Worm (Caenorhabditis elegans) whole organism, L3 larva: Measurements from ENCODE around the gene C06E2.5.

ENCODE experiments used
- R02D3.7 ChIP-seq: fragments of 150-350 bp; optimal IDR thresholded peaks from 2 replicates; lab custom pipeline; 2014; ENCODE audit warnings: missing biosample characterization, missing genetic modification characterization
- aly-2 ChIP-seq: fragments of 150-350 bp; optimal IDR thresholded peaks from 2 replicates; lab custom pipeline; 2014; ENCODE audit warnings: missing biosample characterization, missing genetic modification characterization
- ama-1 ChIP-seq: fragments of 150-350 bp; optimal IDR thresholded peaks from 2 replicates; lab custom pipeline; 2018
- daf-12 ChIP-seq: fragments of 150-350 bp; optimal IDR thresholded peaks from 2 replicates; lab custom pipeline; 2014; ENCODE audit warnings: missing biosample characterization, missing genetic modification reagents, missing genetic modification characterization
- egl-27 ChIP-seq: sonication (generic microtip); optimal IDR thresholded peaks from 4 replicates; lab custom pipeline; 2017; ENCODE audit warnings: missing biosample characterization, missing genetic modification reagents, missing genetic modification characterization
- egl-5 ChIP-seq: fragments of 150-350 bp; optimal IDR thresholded peaks from 2 replicates; lab custom pipeline; 2017; ENCODE audit warnings: missing biosample characterization, missing genetic modification reagents, missing genetic modification characterization, inconsistent platforms
- elt-1 ChIP-seq: fragments of 150-350 bp; optimal IDR thresholded peaks from 2 replicates; lab custom pipeline; 2014; ENCODE audit warnings: missing biosample characterization, missing genetic modification characterization
- elt-2 ChIP-seq: sonication (generic microtip); optimal IDR thresholded peaks from 2 replicates; lab custom pipeline; 2016; ENCODE audit warnings: missing genetic modification reagents, mild to moderate bottlenecking, missing genetic modification characterization, missing compliant biosample characterization
- eor-1 ChIP-seq, 2 experiments: fragments of 150-350 bp; optimal IDR thresholded peaks; 2 replicates each; lab custom pipeline; 2014 to 2018; ENCODE audit warnings: missing biosample characterization in 2 of 2, missing genetic modification characterization in 2 of 2
- fkh-10 ChIP-seq: sonication (generic microtip); optimal IDR thresholded peaks from 2 replicates; lab custom pipeline; 2017; ENCODE audit warnings: missing biosample characterization, missing genetic modification reagents, missing genetic modification characterization
- fos-1 ChIP-seq: fragments of 150-350 bp; optimal IDR thresholded peaks from 2 replicates; lab custom pipeline; 2014; ENCODE audit warnings: missing biosample characterization, missing genetic modification characterization
- hmg-11 ChIP-seq: sonication (generic microtip); optimal IDR thresholded peaks from 2 replicates; lab custom pipeline; 2016; ENCODE audit warnings: missing genetic modification characterization, missing compliant biosample characterization
- jun-1 ChIP-seq: fragments of 150-350 bp; optimal IDR thresholded peaks from 2 replicates; lab custom pipeline; 2014; ENCODE audit warnings: missing biosample characterization, missing genetic modification reagents, missing genetic modification characterization
- lsy-12 ChIP-seq: sonication (generic microtip); optimal IDR thresholded peaks from 2 replicates; lab custom pipeline; 2016; ENCODE audit warnings: mild to moderate bottlenecking, missing genetic modification characterization, missing compliant biosample characterization
- mdl-1 ChIP-seq: fragments of 150-350 bp; optimal IDR thresholded peaks from 2 replicates; lab custom pipeline; 2014; ENCODE audit warnings: missing biosample characterization, missing genetic modification characterization
- nhr-12 ChIP-seq: fragments of 150-350 bp; optimal IDR thresholded peaks from 2 replicates; lab custom pipeline; 2014; ENCODE audit warnings: missing biosample characterization, missing genetic modification characterization
- nhr-23 ChIP-seq: fragments of 150-350 bp; optimal IDR thresholded peaks from 2 replicates; lab custom pipeline; 2014; ENCODE audit warnings: missing biosample characterization, missing genetic modification reagents, missing genetic modification characterization
- nhr-237 ChIP-seq: fragments of 150-350 bp; optimal IDR thresholded peaks from 2 replicates; lab custom pipeline; 2014; ENCODE audit warnings: missing biosample characterization, missing genetic modification characterization
- nhr-25 ChIP-seq: sonication (generic microtip); optimal IDR thresholded peaks from 2 replicates; lab custom pipeline; 2017; ENCODE audit warnings: missing biosample characterization, missing genetic modification characterization
- nhr-28 ChIP-seq: fragments of 150-350 bp; optimal IDR thresholded peaks from 2 replicates; lab custom pipeline; 2014; ENCODE audit warnings: missing biosample characterization, missing genetic modification characterization
- nhr-43 ChIP-seq: sonication (generic microtip); optimal IDR thresholded peaks from 2 replicates; lab custom pipeline; 2016; ENCODE audit warnings: mild to moderate bottlenecking, missing genetic modification characterization, missing compliant biosample characterization; ENCODE audit not compliant: poor library complexity, severe bottlenecking
- nhr-67 ChIP-seq: fragments of 150-350 bp; optimal IDR thresholded peaks from 2 replicates; lab custom pipeline; 2014; ENCODE audit warnings: missing biosample characterization, missing genetic modification characterization
- nhr-76 ChIP-seq: fragments of 150-350 bp; sonication (generic microtip); optimal IDR thresholded peaks from 5 replicates; lab custom pipeline; 2014; ENCODE audit warnings: missing biosample characterization, missing genetic modification characterization
- pha-4 ChIP-seq: fragments of 150-350 bp; optimal IDR thresholded peaks from 2 replicates; lab custom pipeline; 2014; ENCODE audit warnings: missing biosample characterization, missing genetic modification reagents, missing genetic modification characterization
- pqm-1 ChIP-seq: fragments of 150-350 bp; optimal IDR thresholded peaks from 2 replicates; lab custom pipeline; 2017; ENCODE audit warnings: missing biosample characterization, missing genetic modification characterization, inconsistent platforms
- sea-2 ChIP-seq: fragments of 150-350 bp; sonication (generic microtip); optimal IDR thresholded peaks from 4 replicates; lab custom pipeline; 2014; ENCODE audit warnings: missing biosample characterization, missing genetic modification reagents, missing genetic modification characterization
- skn-1 ChIP-seq: fragments of 150-350 bp; optimal IDR thresholded peaks from 2 replicates; lab custom pipeline; 2014; ENCODE audit warnings: missing biosample characterization, missing genetic modification characterization
- tbx-2 ChIP-seq: sonication (generic microtip); optimal IDR thresholded peaks from 2 replicates; lab custom pipeline; 2016; ENCODE audit warnings: mild to moderate bottlenecking, missing genetic modification characterization, missing compliant biosample characterization
- unc-39 ChIP-seq: sonication (generic microtip); optimal IDR thresholded peaks from 4 replicates; lab custom pipeline; 2017; ENCODE audit warnings: missing biosample characterization, missing genetic modification characterization
- zag-1 ChIP-seq: fragments of 150-350 bp; optimal IDR thresholded peaks from 2 replicates; lab custom pipeline; 2014; ENCODE audit warnings: missing biosample characterization, missing genetic modification characterization
- ztf-11 ChIP-seq: fragments of 150-350 bp; optimal IDR thresholded peaks from 2 replicates; lab custom pipeline; 2014; ENCODE audit warnings: missing biosample characterization, missing genetic modification characterization
- ztf-4 ChIP-seq: fragments of 150-350 bp; optimal IDR thresholded peaks from 2 replicates; lab custom pipeline; 2014; ENCODE audit warnings: missing biosample characterization, missing genetic modification characterization

Gene C06E2.5

DNA sequence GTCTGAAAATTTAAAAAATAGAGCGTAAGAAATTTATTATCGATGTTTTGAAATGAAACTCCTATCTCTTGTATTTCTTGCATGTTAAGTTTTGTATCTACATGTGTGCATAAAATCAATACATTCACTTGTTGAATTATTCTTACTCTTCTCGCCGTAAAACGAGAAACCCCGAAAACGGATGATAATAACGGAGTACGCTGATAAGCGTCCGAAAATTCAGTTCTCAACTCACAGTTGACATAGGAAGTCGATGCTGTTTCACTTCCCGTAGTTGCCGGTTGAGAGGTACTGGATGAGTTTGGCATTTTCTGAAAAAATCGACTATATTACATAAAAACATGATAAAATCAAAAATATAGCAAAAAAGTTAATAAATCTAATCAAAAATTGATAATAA lies 22.3 kb downstream of the C06E2.5 start, which contains the start of gene sec-15:
Gene sec-15 (minus strand): TSS at position 311 of the 400 bp plus-strand sequence.
- TF ChIP-seq elt-2 (tag; lab: Kevin White, UChicago) (peak; percentile 61), zag-1 (no peak), pqm-1 (tag; lab: Kevin White, UChicago) (peak; percentile 14)
- TF ChIP-seq, all 47 proteins: peak for 2

DNA sequence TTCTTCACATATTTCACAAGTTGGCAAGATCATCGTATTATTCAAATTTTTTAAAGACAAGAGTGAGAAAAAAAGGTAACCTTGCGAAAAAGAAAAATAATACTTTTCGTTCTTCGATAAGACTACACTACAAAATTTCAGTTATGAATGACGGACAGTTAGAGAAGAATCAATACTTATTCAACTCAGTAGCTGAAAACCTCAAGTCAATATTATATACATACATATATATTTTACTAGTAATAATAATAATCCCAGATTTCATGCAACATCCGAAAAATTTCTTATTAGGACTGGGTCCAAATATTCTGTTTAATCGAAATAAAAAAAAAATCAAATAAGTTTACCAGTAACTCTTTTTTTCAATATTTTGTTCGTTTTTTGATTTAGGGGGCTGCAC lies 26.6 kb downstream of the C06E2.5 start, which contains the start of gene C28G1.6:
Gene C28G1.6 (minus strand): TSS at position 101 of the 400 bp plus-strand sequence.
- TF ChIP-seq pha-4 (tag; lab: Kevin White, UChicago) (peak; percentile 22), elt-2 (tag; lab: Kevin White, UChicago) (peak; percentile 54), jun-1 (tag; lab: Kevin White, UChicago) (no peak)

DNA sequence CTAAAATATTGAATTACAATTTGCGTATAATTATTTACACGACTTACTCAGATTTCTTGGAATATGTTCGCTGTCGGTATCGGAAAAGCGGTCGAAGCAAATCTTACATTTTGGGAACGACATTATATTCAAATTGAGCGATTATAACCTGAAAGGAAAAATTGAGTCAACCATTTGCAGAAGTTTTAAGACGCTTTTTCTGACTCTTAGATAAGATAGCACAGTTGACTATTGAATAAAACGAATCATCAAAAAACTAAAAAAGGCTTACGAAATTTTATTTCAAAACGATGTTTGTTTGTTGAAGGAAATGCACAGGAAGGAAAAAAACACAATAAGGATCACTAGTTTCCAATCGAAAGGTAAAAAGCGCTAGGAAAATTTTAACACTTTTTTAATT lies 29.4 kb downstream of the C06E2.5 start, which contains the start of gene rcs-1:
Gene rcs-1 (minus strand): TSS at position 176 of the 400 bp plus-strand sequence.
- TF ChIP-seq fos-1 (tag; lab: Kevin White, UChicago) (no peak), elt-2 (tag; lab: Kevin White, UChicago) (peak; percentile 30), sea-2 (GFP tag; lab: Kevin White, UChicago) (no peak)
- TF ChIP-seq, all 47 proteins: peak for 1

DNA sequence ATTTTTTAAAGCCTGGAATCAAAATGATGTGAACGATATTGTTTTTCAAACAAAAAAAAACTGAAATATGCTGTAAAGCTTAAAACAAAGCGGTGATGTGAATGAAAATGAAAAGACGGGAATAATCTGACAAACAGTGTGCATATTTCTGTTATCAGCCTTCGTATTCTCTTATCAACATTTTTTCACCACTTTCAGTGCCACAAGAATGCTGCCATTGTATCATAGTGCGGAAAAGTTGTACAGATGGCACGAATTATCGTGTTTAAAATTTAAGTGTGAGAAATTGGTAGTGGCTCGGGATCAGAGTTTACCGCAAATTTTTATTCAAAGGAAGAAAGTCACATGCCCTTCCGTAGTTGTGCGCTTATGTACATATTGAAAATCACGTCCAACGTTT lies 33.3 kb downstream of the C06E2.5 start, which contains the start of gene ifd-1:
Gene ifd-1 (minus strand): TSS at position 12 of the 400 bp plus-strand sequence.
- TF ChIP-seq eor-1 (tag; optimal IDR thresholded peaks at IDR 0.05; lab: Kevin White, UChicago) = no peak
- TF ChIP-seq elt-2 (tag; lab: Kevin White, UChicago) = peak; percentile 95
- TF ChIP-seq jun-1 (tag; lab: Kevin White, UChicago) = peak; percentile 78
- no peak for TF ChIP-seq nhr-12 (tag; lab: Kevin White, UChicago)
- peak; percentile 88 for TF ChIP-seq pqm-1 (tag; lab: Kevin White, UChicago)
- TF ChIP-seq nhr-67 (tag; lab: Kevin White, UChicago) = no peak
- no peak for TF ChIP-seq lsy-12 (tag; lab: Kevin White, UChicago)

DNA sequence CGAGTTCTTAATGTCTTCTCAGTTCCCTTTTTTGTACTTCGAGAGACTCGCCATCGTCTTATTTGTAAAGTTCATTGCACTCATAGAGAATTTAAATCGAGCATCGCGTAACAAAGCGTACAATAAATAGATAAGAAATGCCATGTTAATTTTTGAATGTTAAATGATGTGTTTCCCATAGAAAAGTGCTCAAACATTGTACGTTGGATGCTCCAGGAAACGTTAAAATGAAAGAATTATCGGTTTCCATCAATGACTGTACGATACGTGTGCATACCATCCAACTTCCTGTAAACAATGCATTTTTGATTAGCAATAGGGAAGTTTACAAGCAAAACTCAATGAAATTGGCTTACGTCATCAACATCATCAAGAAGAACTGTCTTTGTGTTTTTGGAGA lies 37.1 kb downstream of the C06E2.5 start:
- no peak for TF ChIP-seq unc-39
- TF ChIP-seq elt-2 (tag; lab: Kevin White, UChicago) = peak; percentile 87
- no peak for TF ChIP-seq fkh-10
- peak; percentile 31 for TF ChIP-seq pha-4 (tag; lab: Kevin White, UChicago)
- peak; percentile 71 for TF ChIP-seq pqm-1 (tag; lab: Kevin White, UChicago)
- peak; percentile 42 for TF ChIP-seq jun-1 (tag; lab: Kevin White, UChicago)

DNA sequence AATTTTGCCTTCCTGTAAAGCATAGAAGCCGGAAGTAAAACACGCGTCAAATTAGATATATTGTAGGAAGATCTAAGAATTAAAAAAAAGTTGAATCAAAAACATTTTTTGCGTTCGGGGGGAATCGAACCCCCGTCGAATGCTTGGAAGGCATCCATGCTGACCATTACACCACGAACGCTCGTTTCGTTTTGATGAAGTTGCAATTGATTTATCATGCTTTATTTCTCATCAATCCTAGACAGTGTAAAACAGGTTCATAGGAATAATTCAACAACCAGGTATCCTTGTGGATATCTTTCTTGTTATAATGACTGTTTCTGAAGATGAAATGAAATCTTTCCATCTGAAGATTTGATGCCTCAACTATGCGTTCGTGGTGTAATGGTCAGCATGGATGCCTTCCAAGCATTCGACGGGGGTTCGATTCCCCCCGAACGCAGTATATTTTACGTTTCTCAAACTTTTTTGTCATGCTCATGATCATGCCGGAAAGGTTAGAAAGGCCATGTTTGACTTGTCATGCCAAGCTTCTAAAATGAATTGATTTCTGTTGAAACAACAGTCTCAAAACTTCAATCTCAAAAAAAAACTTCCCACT lies 37.8 kb downstream of the C06E2.5 start:
- TF ChIP-seq nhr-25 (tag; lab: Kevin White, UChicago) = peak; percentile 22
- peak; percentile 52 for TF ChIP-seq nhr-43
- no peak for TF ChIP-seq ama-1
- peak; percentile 14 for TF ChIP-seq elt-2 (tag; lab: Kevin White, UChicago)
- no peak for TF ChIP-seq daf-12
- TF ChIP-seq fos-1 (tag; lab: Kevin White, UChicago) = no peak

DNA sequence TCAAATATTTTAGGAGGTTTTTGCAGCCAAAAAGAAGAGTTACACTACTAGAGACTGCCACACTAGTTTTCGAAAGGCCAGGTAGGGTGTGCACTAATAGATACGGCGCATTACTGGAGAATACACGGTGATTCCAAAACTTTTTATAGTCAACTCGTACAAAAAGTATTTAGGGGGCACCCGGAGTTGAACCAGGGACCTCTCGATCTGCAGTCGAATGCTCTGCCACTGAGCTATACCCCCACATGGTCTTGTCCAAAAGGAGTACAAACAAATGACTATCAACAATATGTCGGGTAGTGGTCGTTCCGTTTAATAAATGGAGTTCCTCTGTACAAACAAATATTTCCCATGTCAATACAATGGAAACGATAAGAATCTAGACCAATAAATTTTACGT lies 39.8 kb downstream of the C06E2.5 start:
- TF ChIP-seq pha-4 (tag; lab: Kevin White, UChicago) (peak; percentile 43), elt-2 (tag; lab: Kevin White, UChicago) (peak; percentile 47), pqm-1 (tag; lab: Kevin White, UChicago) (peak; percentile 15), daf-12 (no peak)

DNA sequence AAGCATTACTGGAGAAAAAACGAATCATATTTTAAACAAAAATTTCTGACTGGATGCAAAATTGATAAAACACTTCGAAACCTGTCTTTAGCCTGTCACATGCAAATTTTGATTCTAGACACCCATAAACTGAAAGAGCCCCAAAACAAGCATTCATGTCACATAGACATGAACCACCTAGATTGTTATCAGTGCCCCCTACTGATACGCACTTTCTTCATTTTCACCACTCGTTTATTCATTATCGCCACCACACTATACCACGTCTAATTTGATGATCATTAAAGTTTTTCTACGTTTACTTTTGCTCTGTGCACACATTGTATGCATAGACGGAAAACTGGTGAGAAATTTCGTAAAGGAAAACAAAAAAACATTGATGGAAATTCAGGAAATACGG lies 45.8 kb downstream of the C06E2.5 start, which contains the start of gene cnnm-2:
Gene cnnm-2 (plus strand): TSS at position 190 of the 400 bp plus-strand sequence.
- TF ChIP-seq elt-2 (tag; lab: Kevin White, UChicago) = peak; percentile 89
- no peak for TF ChIP-seq nhr-237 (tag; lab: Kevin White, UChicago)
- peak; percentile 15 for TF ChIP-seq pha-4 (tag; lab: Kevin White, UChicago)
- peak; percentile 63 for TF ChIP-seq pqm-1 (tag; lab: Kevin White, UChicago)

DNA sequence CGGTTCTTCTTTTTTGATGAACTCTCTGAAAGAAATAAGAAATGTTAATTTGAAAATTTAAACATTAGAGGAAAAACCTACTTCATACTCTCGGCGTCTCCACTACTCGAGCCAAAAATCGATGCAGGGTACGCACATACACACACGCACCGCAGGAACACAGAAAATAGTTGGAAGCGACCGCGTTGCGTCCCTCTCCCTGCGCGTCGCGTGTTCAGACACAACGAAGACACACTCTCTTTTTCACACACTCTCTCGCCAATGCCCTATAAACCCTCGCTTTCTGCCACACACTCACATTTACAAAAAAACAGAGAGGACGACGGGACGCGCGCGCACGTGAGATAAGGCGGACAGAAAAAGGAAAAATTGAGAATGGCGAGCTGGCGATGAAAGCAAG lies 46.8 kb downstream of the C06E2.5 start, which contains the start of gene R04E5.9:
Gene R04E5.9 (minus strand): TSS at position 235 of the 400 bp plus-strand sequence.
- TF ChIP-seq nhr-76 (tag; lab: Kevin White, UChicago) (no peak), egl-5 (tag; lab: Kevin White, UChicago) (peak; percentile 92), nhr-23 (peak; percentile 78), skn-1 (tag; lab: Kevin White, UChicago) (peak; percentile 78), fkh-10 (peak; percentile 82), aly-2 (tag; lab: Kevin White, UChicago) (no peak), elt-1 (peak; percentile 57), ztf-4 (tag; lab: Kevin White, UChicago) (no peak), elt-2 (tag; lab: Kevin White, UChicago) (peak; percentile 87), jun-1 (tag; lab: Kevin White, UChicago) (peak; percentile 82), hmg-11 (tag; lab: Kevin White, UChicago) (peak; percentile 98), daf-12 (no peak), unc-39 (no peak), R02D3.7 (tag; lab: Kevin White, UChicago) (peak; percentile 52), nhr-67 (tag; lab: Kevin White, UChicago) (no peak), ztf-11 (no peak), tbx-2 (tag; lab: Kevin White, UChicago) (peak; percentile 64), fos-1 (tag; lab: Kevin White, UChicago) (peak; percentile 13), nhr-28 (no peak), mdl-1 (tag; lab: Kevin White, UChicago) (peak; percentile 89), egl-27 (tag; lab: Kevin White, UChicago) (no peak)
